Fruit fly (Drosophila melanogaster): ENCODE data around the gene CG34426.

Gene CG34426

DNA sequence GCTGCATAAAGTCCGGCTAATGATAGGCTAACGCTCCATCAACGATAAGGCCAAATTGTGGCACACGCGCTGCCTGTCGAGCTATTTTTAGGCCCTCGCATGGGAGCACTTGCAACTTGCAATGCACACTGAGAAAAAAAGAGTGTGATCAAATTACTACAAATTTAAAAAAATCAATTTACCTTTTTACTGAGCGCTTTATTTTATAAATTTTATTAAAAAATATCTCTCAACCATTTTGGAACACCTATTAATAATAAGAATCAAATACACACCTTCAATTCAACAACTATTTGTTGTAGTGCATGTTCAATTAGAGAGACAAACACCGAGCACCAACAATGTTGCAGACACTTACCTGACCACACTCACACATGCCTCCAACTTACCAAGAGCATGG, 36.8 kb upstream of the CG34426 start (continued):
- TF ChIP-seq CG42726 (GFP tag; IDR thresholded peaks at IDR 0.05; ENCODE audit: partially characterized antibody) (no peak), Atf6 (GFP tag; IDR thresholded peaks at IDR 0.05) (no peak), CG6854 (GFP tag; optimal IDR thresholded peaks at IDR 0.05) (no peak), CG6813 (GFP tag; optimal IDR thresholded peaks at IDR 0.05) (no peak), CG14965 (GFP tag; optimal IDR thresholded peaks at IDR 0.05; ENCODE audit: borderline replicate concordance) (no peak), ttk (GFP tag; IDR thresholded peaks at IDR 0.05) (peak; percentile 62), Mes4 (GFP tag; optimal IDR thresholded peaks at IDR 0.05) (no peak), CG5180 (GFP tag; optimal IDR thresholded peaks at IDR 0.05) (no peak), unc-4 (GFP tag; IDR thresholded peaks at IDR 0.05; ENCODE audit: partially characterized antibody) (no peak), rib (GFP tag; IDR thresholded peaks at IDR 0.05) (no peak), maf-S (GFP tag; optimal IDR thresholded peaks at IDR 0.05) (no peak), CG1024 (GFP tag; IDR thresholded peaks at IDR 0.05) (peak; percentile 62), CG8089 (GFP tag; optimal IDR thresholded peaks at IDR 0.05) (no peak), scrt (GFP tag; optimal IDR thresholded peaks at IDR 0.05) (no peak), CG18619 (GFP tag; optimal IDR thresholded peaks at IDR 0.05) (no peak), CG3995 (GFP tag; optimal IDR thresholded peaks at IDR 0.05) (no peak), D19B (GFP tag; optimal IDR thresholded peaks at IDR 0.05) (no peak), esg (GFP tag; conservative IDR thresholded peaks at IDR 0.05) (peak; percentile 14; the same call in 1 of the 2 replicates), CG7372 (GFP tag; IDR thresholded peaks at IDR 0.05) (0 out of 2 replicates have a peak, but pooled peaks have one; percentile 5), gce (GFP tag; IDR thresholded peaks at IDR 0.05) (peak; percentile 78; the same call in 2 of the 3 replicates), CG4360 (GFP tag; IDR thresholded peaks at IDR 0.05) (0 out of 2 replicates have a peak, but pooled peaks have one; percentile 4), CG6254 (GFP tag; optimal IDR thresholded peaks at IDR 0.05) (no peak), Sry-δ (GFP tag; optimal IDR thresholded peaks at IDR 0.05) (no peak), CG18599 (GFP tag; optimal IDR thresholded peaks at IDR 0.05) (no peak), CG4424 (GFP tag; optimal IDR thresholded peaks at IDR 0.05) (no peak), NFAT (GFP tag; IDR thresholded peaks at IDR 0.05) (no peak), H2.0 (GFP tag; IDR thresholded peaks at IDR 0.05) (peak; percentile 74), CG15514 (GFP tag; optimal IDR thresholded peaks at IDR 0.05) (no peak), CG2889 (GFP tag; IDR thresholded peaks at IDR 0.05) (0 out of 3 replicates have a peak, but pooled peaks have one; percentile 37), Gug (GFP tag; IDR thresholded peaks at IDR 0.05) (no peak), Rfx (GFP tag; IDR thresholded peaks at IDR 0.05) (no peak), CG6175 (GFP tag; IDR thresholded peaks at IDR 0.05) (no peak), Nf-YA (GFP tag; IDR thresholded peaks at IDR 0.05) (peak; percentile 19; the same call in 1 of the 2 replicates), MESR4 (GFP tag; optimal IDR thresholded peaks at IDR 0.05) (no peak), CG7357 (GFP tag; IDR thresholded peaks at IDR 0.05) (no peak), jumu (GFP tag; optimal IDR thresholded peaks at IDR 0.05) (no peak), ATbp (GFP tag; optimal IDR thresholded peaks at IDR 0.05) (no peak), Asciz (GFP tag; optimal IDR thresholded peaks at IDR 0.05) (no peak), MTF-1 (GFP tag; optimal IDR thresholded peaks at IDR 0.05; ENCODE audit: borderline replicate concordance) (peak; percentile 51), CG2202 (tag; optimal IDR thresholded peaks at IDR 0.05) (no peak), bigmax (GFP tag; optimal IDR thresholded peaks at IDR 0.05) (no peak), odd (GFP tag; optimal IDR thresholded peaks at IDR 0.05) (no peak), Sox102F (GFP tag; optimal IDR thresholded peaks at IDR 0.05) (peak; percentile 6), Mrtf (GFP tag; IDR thresholded peaks at IDR 0.05) (peak; percentile 39; the same call in 1 of the 3 replicates), ap (GFP tag; IDR thresholded peaks at IDR 0.05) (peak; percentile 67), CG7745 (tag; optimal IDR thresholded peaks at IDR 0.05) (no peak), chn (GFP tag; optimal IDR thresholded peaks at IDR 0.05) (no peak), CG15479 (GFP tag; optimal IDR thresholded peaks at IDR 0.05) (no peak), pan (optimal IDR thresholded peaks at IDR 0.05) (no peak), pan (GFP tag; optimal IDR thresholded peaks at IDR 0.05 in 1 of 2, IDR thresholded peaks at IDR 0.05 in 1 of 2) (peak in 1 of 2 experiments; percentile 35), exex (tag; optimal IDR thresholded peaks at IDR 0.05) (no peak)

Data from whole organism, embryonic.